Worm (Caenorhabditis elegans) whole organism, L4/young adult: ENCODE measurements around the gene E02H4.6.

ENCODE experiments used
- dao-5 ChIP-seq: sonication (generic microtip); optimal IDR thresholded peaks from 2 replicates; lab custom pipeline; 2016; ENCODE audit warnings: missing genotype, missing genetic modification characterization, moderate library complexity, missing compliant biosample characterization
- him-1 ChIP-seq: sonication (generic microtip); optimal IDR thresholded peaks from 2 replicates; lab custom pipeline; 2016; ENCODE audit warnings: missing genotype, missing genetic modification reagents, missing genetic modification characterization, missing compliant biosample characterization

ce11 chrX:14236121-14236824 is 15.7 kb downstream of the E02H4.6 start:
- TF ChIP-seq him-1 (tag; lab: Kevin White, UChicago) (no peak), dao-5 (tag; lab: Kevin White, UChicago) (no peak)
